Fruit fly (Drosophila melanogaster) whole organism, embryonic: ENCODE results near the gene CG43731.
A peak's percentile ranks its signal among the peaks of the same experiment; 100 is the strongest.

Experiments used
- Antp ChIP-seq: fragments of 200-800 bp; sonication (Bioruptor generic); optimal IDR thresholded peaks from 3 replicates; lab custom pipeline; 2016; ENCODE audit warnings: missing biosample characterization, missing genetic modification characterization
- Atf3 ChIP-seq: fragments of 200-800 bp; sonication (Bioruptor generic); optimal IDR thresholded peaks from 3 replicates; lab custom pipeline; 2016; ENCODE audit warnings: missing biosample characterization, missing genetic modification characterization
- B-H2 ChIP-seq: fragments of 200-800 bp; sonication (Bioruptor generic); optimal IDR thresholded peaks from 2 replicates; lab custom pipeline; 2018; ENCODE audit warnings: missing biosample characterization, mild to moderate bottlenecking, missing genetic modification characterization
- Blimp-1 ChIP-seq: fragments of 200-800 bp; sonication (Bioruptor generic); optimal IDR thresholded peaks from 3 replicates; lab custom pipeline; 2018; ENCODE audit warnings: missing biosample characterization, missing genetic modification characterization, mild to moderate bottlenecking, moderate library complexity, missing genetic modification reagents
- CG10543 ChIP-seq: fragments of 200-800 bp; sonication (Bioruptor generic); optimal IDR thresholded peaks from 3 replicates; lab custom pipeline; 2017; ENCODE audit warnings: missing biosample characterization, mild to moderate bottlenecking, missing genetic modification characterization, moderate library complexity
- CG11723 ChIP-seq: fragments of 200-800 bp; sonication (Bioruptor generic); optimal IDR thresholded peaks from 2 replicates; lab custom pipeline; 2017; ENCODE audit warnings: missing biosample characterization, mild to moderate bottlenecking, missing genetic modification characterization
- CG1233 ChIP-seq: fragments of 200-800 bp; sonication (Bioruptor generic); optimal IDR thresholded peaks from 4 replicates; lab custom pipeline; 2018; ENCODE audit warnings: missing biosample characterization, mild to moderate bottlenecking, missing genetic modification characterization
- CG13775 ChIP-seq: fragments of 200-800 bp; sonication (Bioruptor generic); optimal IDR thresholded peaks from 3 replicates; lab custom pipeline; 2017; ENCODE audit warnings: missing biosample characterization, mild to moderate bottlenecking, missing genetic modification characterization
- CG18262 ChIP-seq: fragments of 200-800 bp; optimal IDR thresholded peaks from 3 replicates; lab custom pipeline; 2019; ENCODE audit warnings: missing biosample characterization, mild to moderate bottlenecking, missing genetic modification characterization, moderate library complexity
- CG2712 ChIP-seq: fragments of 200-800 bp; optimal IDR thresholded peaks from 3 replicates; lab custom pipeline; 2019; ENCODE audit warnings: missing biosample characterization, mild to moderate bottlenecking, missing genetic modification characterization, moderate library complexity
- CG3065 ChIP-seq: fragments of 200-800 bp; sonication (Bioruptor generic); optimal IDR thresholded peaks from 2 replicates; lab custom pipeline; 2016; ENCODE audit warnings: missing biosample characterization, missing genetic modification characterization
- CG31365 ChIP-seq: fragments of 200-800 bp; sonication (Bioruptor generic); optimal IDR thresholded peaks from 2 replicates; lab custom pipeline; 2018; ENCODE audit warnings: missing biosample characterization, mild to moderate bottlenecking, missing genetic modification characterization
- CG32772 ChIP-seq: fragments of 200-800 bp; sonication (Bioruptor generic); IDR thresholded peaks from 2 replicates; pipeline ENCODE4 v1.3.6; 2022; ENCODE audit warnings: missing biosample characterization, missing genetic modification characterization
- CG3726 ChIP-seq: fragments of 200-800 bp; sonication (Bioruptor generic); IDR thresholded peaks from 3 replicates; pipeline ENCODE4, ENCODE4 v1.3.6; 2022; ENCODE audit warnings: missing biosample characterization, missing genetic modification characterization
- CG42726 ChIP-seq: fragments of 200-800 bp; sonication (Bioruptor generic); IDR thresholded peaks from 2 replicates; pipeline ENCODE4 v1.3.6; 2022; ENCODE audit warnings: missing biosample characterization, missing genetic modification characterization; ENCODE audit not compliant: partially characterized antibody
- CG6854 ChIP-seq: fragments of 200-800 bp; sonication (Bioruptor generic); optimal IDR thresholded peaks from 3 replicates; lab custom pipeline; 2017; ENCODE audit warnings: missing biosample characterization, mild to moderate bottlenecking, missing genetic modification characterization
- CG7271 ChIP-seq: fragments of 200-800 bp; sonication (Bioruptor generic); optimal IDR thresholded peaks from 2 replicates; lab custom pipeline; 2018; ENCODE audit warnings: missing biosample characterization, mild to moderate bottlenecking, missing genetic modification characterization, moderate library complexity
- CG7839 ChIP-seq: fragments of 200-800 bp; sonication (Bioruptor generic); optimal IDR thresholded peaks from 3 replicates; lab custom pipeline; 2018; ENCODE audit warnings: missing biosample characterization, mild to moderate bottlenecking, missing genetic modification characterization, moderate library complexity
- CG9609 ChIP-seq: fragments of 200-800 bp; sonication (Bioruptor generic); optimal IDR thresholded peaks from 3 replicates; lab custom pipeline; 2016; ENCODE audit warnings: missing biosample characterization, missing genetic modification characterization
- Camta ChIP-seq: fragments of 200-800 bp; sonication (Bioruptor generic); optimal IDR thresholded peaks from 2 replicates; lab custom pipeline; 2016; ENCODE audit warnings: missing biosample characterization, missing genetic modification characterization
- Fer3 ChIP-seq: fragments of 200-800 bp; sonication (Bioruptor generic); optimal IDR thresholded peaks from 2 replicates; lab custom pipeline; 2018; ENCODE audit warnings: missing biosample characterization, mild to moderate bottlenecking, missing genetic modification characterization, moderate library complexity
- HLHmδ ChIP-seq: fragments of 200-800 bp; sonication (Bioruptor generic); optimal IDR thresholded peaks from 2 replicates; lab custom pipeline; 2018; ENCODE audit warnings: missing biosample characterization, mild to moderate bottlenecking, missing genetic modification characterization, moderate library complexity
- Hand ChIP-seq: fragments of 200-800 bp; sonication (Bioruptor generic); optimal IDR thresholded peaks from 2 replicates; lab custom pipeline; 2017; ENCODE audit warnings: mild to moderate bottlenecking, missing biosample characterization, missing genetic modification reagents, missing genetic modification characterization
- Lhr ChIP-seq: fragments of 200-800 bp; sonication (Bioruptor generic); optimal IDR thresholded peaks from 3 replicates; lab custom pipeline; 2017; ENCODE audit warnings: mild to moderate bottlenecking, missing biosample characterization, missing genetic modification reagents, missing genetic modification characterization
- Nf-YC ChIP-seq: fragments of 200-800 bp; optimal IDR thresholded peaks from 3 replicates; lab custom pipeline; 2019; ENCODE audit warnings: missing biosample characterization, mild to moderate bottlenecking, missing genetic modification characterization, moderate library complexity
- Oaz ChIP-seq: fragments of 200-800 bp; sonication (Bioruptor generic); IDR thresholded peaks from 2 replicates; pipeline ENCODE4 v1.3.6; 2022; ENCODE audit warnings: missing biosample characterization, missing genetic modification characterization
- Opbp ChIP-seq: fragments of 200-800 bp; sonication (Bioruptor generic); IDR thresholded peaks from 3 replicates; pipeline ENCODE4 v1.3.6; 2022; ENCODE audit warnings: missing biosample characterization, missing genetic modification characterization; ENCODE audit not compliant: partially characterized antibody
- az2 ChIP-seq: fragments of 200-800 bp; sonication (Bioruptor generic); optimal IDR thresholded peaks from 3 replicates; lab custom pipeline; 2016; ENCODE audit warnings: missing biosample characterization, missing genetic modification characterization
- caup ChIP-seq: fragments of 200-800 bp; sonication (Bioruptor generic); optimal IDR thresholded peaks from 3 replicates; lab custom pipeline; 2017; ENCODE audit warnings: missing biosample characterization, mild to moderate bottlenecking, missing genetic modification characterization, moderate library complexity; ENCODE audit not compliant: severe bottlenecking
- ci ChIP-seq: fragments of 200-800 bp; sonication (Bioruptor generic); IDR thresholded peaks from 3 replicates; pipeline ENCODE4 v1.3.6; 2022; ENCODE audit warnings: missing biosample characterization, missing genetic modification characterization
- cwo ChIP-seq: fragments of 200-800 bp; sonication (Bioruptor generic); optimal IDR thresholded peaks from 3 replicates; lab custom pipeline; 2017; ENCODE audit warnings: missing biosample characterization, missing genetic modification characterization, mild to moderate bottlenecking, moderate library complexity, missing genetic modification reagents
- disco-r ChIP-seq: fragments of 200-800 bp; sonication (Bioruptor generic); optimal IDR thresholded peaks from 2 replicates; lab custom pipeline; 2016; ENCODE audit warnings: missing biosample characterization, missing genetic modification characterization
- dmrt11E ChIP-seq: fragments of 200-800 bp; sonication (Bioruptor generic); optimal IDR thresholded peaks from 3 replicates; lab custom pipeline; 2018; ENCODE audit warnings: missing biosample characterization, mild to moderate bottlenecking, missing genetic modification characterization, moderate library complexity
- eve ChIP-seq, 2 experiments: fragments of >200 bp; optimal IDR thresholded peaks; 2 replicates each; lab custom pipeline; 2017; ENCODE audit warnings: missing biosample characterization in 2 of 2, missing genetic modification characterization in 2 of 2
- exex ChIP-seq: fragments of 200-800 bp; sonication (Bioruptor generic); optimal IDR thresholded peaks from 4 replicates; lab custom pipeline; 2018; ENCODE audit warnings: missing biosample characterization, mild to moderate bottlenecking, missing genetic modification characterization, moderate library complexity
- fd64A ChIP-seq: fragments of 200-800 bp; sonication (Bioruptor generic); optimal IDR thresholded peaks from 3 replicates; lab custom pipeline; 2018; ENCODE audit warnings: missing biosample characterization, mild to moderate bottlenecking, missing genetic modification characterization
- gem ChIP-seq: fragments of 200-800 bp; sonication (Bioruptor generic); optimal IDR thresholded peaks from 2 replicates; lab custom pipeline; 2019; ENCODE audit warnings: missing biosample characterization, mild to moderate bottlenecking, missing genetic modification characterization, moderate library complexity
- gfzf ChIP-seq: fragments of 200-800 bp; sonication (Bioruptor generic); optimal IDR thresholded peaks from 2 replicates; lab custom pipeline; 2016; ENCODE audit warnings: missing biosample characterization, mild to moderate bottlenecking, missing genetic modification characterization, moderate library complexity
- gsb-n ChIP-seq: fragments of 200-800 bp; sonication (Bioruptor generic); optimal IDR thresholded peaks from 3 replicates; lab custom pipeline; 2018; ENCODE audit warnings: missing biosample characterization, mild to moderate bottlenecking, missing genetic modification characterization
- kni ChIP-seq: fragments of 200-800 bp; sonication (Bioruptor generic); optimal IDR thresholded peaks from 3 replicates; lab custom pipeline; 2017; ENCODE audit warnings: mild to moderate bottlenecking, missing biosample characterization, missing genetic modification reagents, missing genetic modification characterization
- lbe ChIP-seq: fragments of 200-800 bp; sonication (Bioruptor generic); optimal IDR thresholded peaks from 2 replicates; lab custom pipeline; 2016; ENCODE audit warnings: missing biosample characterization, mild to moderate bottlenecking, missing genetic modification characterization
- lilli ChIP-seq: fragments of 200-800 bp; sonication (Bioruptor generic); optimal IDR thresholded peaks from 3 replicates; lab custom pipeline; 2016; ENCODE audit warnings: missing biosample characterization, missing genetic modification characterization
- pfk ChIP-seq: fragments of 200-800 bp; sonication (Bioruptor generic); optimal IDR thresholded peaks from 2 replicates; lab custom pipeline; 2018; ENCODE audit warnings: missing biosample characterization, mild to moderate bottlenecking, missing genetic modification characterization, moderate library complexity
- pho ChIP-seq: fragments of 200-800 bp; sonication (Bioruptor generic); optimal IDR thresholded peaks from 2 replicates; lab custom pipeline; 2016; ENCODE audit warnings: missing biosample characterization, missing genetic modification characterization
- pros ChIP-seq: fragments of 200-800 bp; sonication (Bioruptor generic); optimal IDR thresholded peaks from 3 replicates; lab custom pipeline; 2019; ENCODE audit warnings: missing biosample characterization, mild to moderate bottlenecking, missing genetic modification characterization, moderate library complexity
- ssp ChIP-seq: fragments of 200-800 bp; sonication (Bioruptor generic); IDR thresholded peaks from 2 replicates; pipeline ENCODE4 v1.3.6; 2022; ENCODE audit warnings: missing biosample characterization, missing genetic modification characterization
- tap ChIP-seq: fragments of 200-800 bp; optimal IDR thresholded peaks from 3 replicates; lab custom pipeline; 2019; ENCODE audit warnings: missing biosample characterization, mild to moderate bottlenecking, missing genetic modification characterization, moderate library complexity
- ttk ChIP-seq: fragments of 200-800 bp; sonication (Bioruptor generic); IDR thresholded peaks from 2 replicates; pipeline ENCODE4 v2.1.2; 2022; ENCODE audit warnings: missing biosample characterization, missing genetic modification characterization
- vfl ChIP-seq: fragments of 200-800 bp; sonication (Bioruptor generic); optimal IDR thresholded peaks from 2 replicates; lab custom pipeline; 2016; ENCODE audit warnings: missing biosample characterization, missing genetic modification characterization

The CG43731 gene

dm6 chr2L:19142176-19142870 lies 40.5 kb downstream of the CG43731 start (continued):
- TF ChIP-seq kni (GFP tag; lab: Kevin White, UChicago) = peak; percentile 2
- TF ChIP-seq pho = no peak
- TF ChIP-seq Fer3 (tag; lab: Kevin White, UChicago) = peak; percentile 12
- no peak for TF ChIP-seq az2
- TF ChIP-seq ci = no peak
- TF ChIP-seq pfk (GFP tag; lab: Kevin White, UChicago) = no peak
- peak; percentile 37 for TF ChIP-seq Blimp-1
- peak; percentile 22 for TF ChIP-seq CG7839 (tag; lab: Kevin White, UChicago)
- no peak for TF ChIP-seq cwo (GFP tag; lab: Kevin White, UChicago)
- no peak for TF ChIP-seq disco-r (GFP tag; lab: Kevin White, UChicago)
- peak; percentile 58 for TF ChIP-seq lbe (GFP tag; lab: Kevin White, UChicago)
- TF ChIP-seq CG6854 (GFP tag; lab: Kevin White, UChicago) = no peak
- no peak for TF ChIP-seq Oaz
- no peak for TF ChIP-seq CG13775 (GFP tag; lab: Kevin White, UChicago)
- TF ChIP-seq CG10543 (GFP tag; lab: Kevin White, UChicago) = no peak
- no peak for TF ChIP-seq CG11723 (GFP tag; lab: Kevin White, UChicago)
- no peak for TF ChIP-seq CG3065 (GFP tag; lab: Kevin White, UChicago)
- no peak for TF ChIP-seq CG9609 (GFP tag; lab: Kevin White, UChicago)
- no peak for TF ChIP-seq Nf-YC
- TF ChIP-seq lilli (GFP tag; lab: Kevin White, UChicago) = peak; percentile 41
- TF ChIP-seq CG32772 (GFP tag; lab: Robert Waterston, UW) = no peak
- TF ChIP-seq B-H2 (GFP tag; lab: Kevin White, UChicago) = no peak
- no peak for TF ChIP-seq gsb-n (tag; lab: Kevin White, UChicago)
- TF ChIP-seq HLHmδ (GFP tag; lab: Kevin White, UChicago) = no peak
- TF ChIP-seq tap (tag; lab: Kevin White, UChicago) = no peak
- TF ChIP-seq CG18262 (tag; lab: Kevin White, UChicago) = peak; percentile 30
- TF ChIP-seq CG3726 (GFP tag; lab: Robert Waterston, UW) = no peak
- peak; percentile 27 for TF ChIP-seq dmrt11E (tag; lab: Kevin White, UChicago)
- no peak for TF ChIP-seq CG1233 (GFP tag; lab: Kevin White, UChicago)
- no peak for TF ChIP-seq fd64A
- no peak for TF ChIP-seq Atf3
- no peak for TF ChIP-seq CG31365 (tag; lab: Kevin White, UChicago)
- no peak for TF ChIP-seq CG42726 (GFP tag; lab: Robert Waterston, UW)
- no peak for TF ChIP-seq ttk (GFP tag; lab: Robert Waterston, UW)
- no peak for TF ChIP-seq Hand (GFP tag; lab: Kevin White, UChicago)
- TF ChIP-seq Antp = no peak
- TF ChIP-seq caup (GFP tag; lab: Kevin White, UChicago) = no peak
- TF ChIP-seq eve (GFP tag; optimal IDR thresholded peaks at IDR 0.05; lab: Kevin White, UChicago) = peak in 1 of 2 experiments; percentile 35
- no peak for TF ChIP-seq Camta (GFP tag; lab: Kevin White, UChicago)
- peak; percentile 53 for TF ChIP-seq gem
- no peak for TF ChIP-seq Lhr (GFP tag; lab: Kevin White, UChicago)
- TF ChIP-seq CG2712 (tag; lab: Kevin White, UChicago) = peak; percentile 21
- no peak for TF ChIP-seq pros (GFP tag; lab: Kevin White, UChicago)
- TF ChIP-seq Opbp (GFP tag; lab: Robert Waterston, UW) = no peak
- no peak for TF ChIP-seq vfl (GFP tag; lab: Kevin White, UChicago)
- TF ChIP-seq ssp (GFP tag; lab: Robert Waterston, UW) = peak; percentile 20; the same call in 1 of the 2 replicates
- TF ChIP-seq exex = no peak
- no peak for TF ChIP-seq CG7271 (tag; lab: Kevin White, UChicago)
- no peak for TF ChIP-seq gfzf (GFP tag; lab: Kevin White, UChicago)
